Worm (Caenorhabditis elegans): Measurements from ENCODE around the gene M01B2.10.
"Not testable (repeated sequence)": the region's sequence is repeated elsewhere in the genome, so short reads cannot be mapped to it uniquely, and the experiment has no call there.

M01B2.10 gene

DNA sequence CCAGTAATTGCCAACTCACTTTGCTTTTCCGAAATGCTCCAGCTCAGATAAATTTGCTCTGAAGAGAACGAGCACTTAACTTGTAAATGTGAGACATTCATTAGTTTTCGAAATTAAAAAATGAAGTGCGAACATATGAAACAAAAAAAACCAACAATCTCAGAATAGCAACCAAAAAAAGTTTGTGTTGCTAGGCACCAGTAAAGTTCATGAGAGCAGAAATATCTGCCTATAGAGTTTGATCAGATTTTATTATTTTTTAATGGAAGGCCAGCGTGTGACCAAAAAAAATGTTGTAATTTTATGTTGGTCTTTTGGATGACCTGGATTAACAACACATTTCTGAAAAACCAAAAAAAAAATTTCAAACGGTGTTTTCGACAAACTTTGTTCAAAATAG, 1.9 kb upstream of the M01B2.10 start, which contains the start of gene M01B2.12:
M01B2.12 (minus strand) TSS at position 101 of the 400 bp plus-strand sequence.
- TF ChIP-seq Y105C5A.15 (GFP tag; IDR thresholded peaks at IDR 0.05) (no peak), zip-2 (tag; optimal IDR thresholded peaks at IDR 0.05) (no peak), F49E8.2 (tag; optimal IDR thresholded peaks at IDR 0.05; ENCODE audit: borderline replicate concordance) (no peak), unc-39 (tag; optimal IDR thresholded peaks at IDR 0.05) (no peak), lir-3 (tag; optimal IDR thresholded peaks at IDR 0.05) (no peak), Y5F2A.4 (GFP tag; optimal IDR thresholded peaks at IDR 0.05) (no peak), lim-7 (GFP tag; IDR thresholded peaks at IDR 0.05) (no peak), mxl-2 (GFP tag; conservative IDR thresholded peaks at IDR 0.05) (no peak)

- no peak for TF ChIP-seq duxl-1 (tag; optimal IDR thresholded peaks at IDR 0.05; ENCODE audit: poor library complexity)
- TF ChIP-seq egl-27 (tag; optimal IDR thresholded peaks at IDR 0.05), result no peak
These were observed 2.3 kb downstream of the M01B2.10 start, which contains the start of gene M01B2.8 for ce11 chrV:15259904-15260303. M01B2.8 (plus strand) TSS chrV:15260204.

- TF ChIP-seq mdt-29 (GFP tag; IDR thresholded peaks at IDR 0.05) (no peak), ceh-32 (tag; optimal IDR thresholded peaks at IDR 0.05; ENCODE audit: poor library complexity) (no peak), ctbp-1 (GFP tag; IDR thresholded peaks at IDR 0.05) (no peak), zfp-3 (GFP tag; conservative IDR thresholded peaks at IDR 0.05) (no peak), hlh-30 (tag; optimal IDR thresholded peaks at IDR 0.05; ENCODE audit: insufficient read depth) (no peak), D1046.2 (GFP tag; IDR thresholded peaks at IDR 0.05) (no peak), ceh-44 (GFP tag; IDR thresholded peaks at IDR 0.05) (no peak), ZK546.5 (tag; optimal IDR thresholded peaks at IDR 0.05) (no peak), mes-2 (tag; optimal IDR thresholded peaks at IDR 0.05; ENCODE audit: poor library complexity, severe bottlenecking) (no peak), unc-39 (tag; optimal IDR thresholded peaks at IDR 0.05) (no peak), ceh-62 (tag; optimal IDR thresholded peaks at IDR 0.05) (no peak), hif-1 (tag; optimal IDR thresholded peaks at IDR 0.05) (no peak), spr-3 (GFP tag; optimal IDR thresholded peaks at IDR 0.05) (no peak)
These were observed 3.2 kb downstream of the M01B2.10 start, which contains the start of gene srsx-37 for ce11 chrV:15259049-15259448. srsx-37 (minus strand) TSS chrV:15259149.

DNA sequence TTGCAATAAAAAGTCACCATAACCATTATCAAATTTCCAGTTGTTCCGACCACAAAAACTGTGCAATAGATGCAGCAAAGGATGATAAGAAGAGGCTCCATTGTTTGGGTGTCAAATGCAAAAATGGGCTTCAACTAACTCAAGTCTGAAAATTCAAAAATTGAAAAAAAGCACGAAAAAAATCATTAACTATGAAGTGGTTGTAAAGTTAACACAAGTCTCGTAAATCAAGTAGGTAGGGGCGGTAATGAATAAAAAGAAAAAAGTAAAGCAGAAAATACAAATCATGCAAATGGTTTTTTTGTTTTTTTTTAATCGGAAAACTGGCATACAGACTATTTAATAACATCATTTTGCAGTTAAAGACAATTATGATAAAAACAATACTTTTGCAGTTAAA, 5.6 kb downstream of the M01B2.10 start, which contains the start of gene srsx-39:
srsx-39 (minus strand) TSS at position 101 of the 400 bp plus-strand sequence.
- TF ChIP-seq sdz-12 (GFP tag; optimal IDR thresholded peaks at IDR 0.05); ZK337.2 (GFP tag; IDR thresholded peaks at IDR 0.05); T20F7.1 (GFP tag; optimal IDR thresholded peaks at IDR 0.05): not testable (repeated sequence)

DNA sequence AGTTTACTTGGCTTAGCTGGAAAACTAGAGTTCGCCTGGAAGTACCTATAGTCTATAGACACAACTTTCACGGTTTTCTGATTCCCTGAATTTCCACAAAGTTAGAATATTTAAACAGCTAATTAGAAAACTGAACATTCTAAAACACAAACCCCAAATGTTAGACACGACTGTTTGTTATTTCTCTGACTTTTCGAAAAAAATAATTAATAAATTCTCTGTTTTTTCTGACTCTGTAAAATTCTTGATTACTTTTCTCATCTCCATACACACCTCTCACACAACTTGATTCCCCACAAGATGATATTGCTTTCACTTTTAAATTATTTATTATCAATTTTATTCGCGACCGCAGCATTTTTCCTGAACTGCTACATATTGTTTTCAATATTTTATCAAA, 8.7 kb downstream of the M01B2.10 start, which contains the start of gene srbc-75:
srbc-75 (plus strand) TSS at position 301 of the 400 bp plus-strand sequence.
- TF ChIP-seq nhr-102 (tag; optimal IDR thresholded peaks at IDR 0.05) (no peak), mdt-29 (GFP tag; IDR thresholded peaks at IDR 0.05) (no peak), aha-1 (tag) (peak; percentile 54), lin-29 (GFP tag; IDR thresholded peaks at IDR 0.05) (no peak), lim-7 (GFP tag; IDR thresholded peaks at IDR 0.05) (no peak)

ce11 chrV:15252082-15252481, 10.2 kb downstream of the M01B2.10 start, which contains the start of gene srbc-76:
srbc-76 (plus strand) TSS chrV:15252382.
- TF ChIP-seq nhr-76 (tag; optimal IDR thresholded peaks at IDR 0.05), result no peak
- no peak for TF ChIP-seq aly-2 (tag; optimal IDR thresholded peaks at IDR 0.05)
- no peak for TF ChIP-seq R02D3.7 (tag; optimal IDR thresholded peaks at IDR 0.05)
- no peak for TF ChIP-seq egl-43 (GFP tag; IDR thresholded peaks at IDR 0.05)
- TF ChIP-seq hlh-30 (tag; optimal IDR thresholded peaks at IDR 0.05; ENCODE audit: insufficient read depth), result no peak
- TF ChIP-seq mep-1 (tag; optimal IDR thresholded peaks at IDR 0.05), result no peak
- TF ChIP-seq daf-16 (GFP tag; optimal IDR thresholded peaks at IDR 0.05), result no peak
- no peak for TF ChIP-seq daf-16 (tag; optimal IDR thresholded peaks at IDR 0.05)
- TF ChIP-seq nhr-77 (tag; optimal IDR thresholded peaks at IDR 0.05), result no peak
- no peak for TF ChIP-seq nhr-237 (tag; optimal IDR thresholded peaks at IDR 0.05)
- TF ChIP-seq lin-15B (tag; optimal IDR thresholded peaks at IDR 0.05), result no peak
- no peak for TF ChIP-seq nhr-11 (tag; optimal IDR thresholded peaks at IDR 0.05)
- TF ChIP-seq ces-1 (GFP tag; optimal IDR thresholded peaks at IDR 0.05), result no peak
- TF ChIP-seq saeg-2 (GFP tag; IDR thresholded peaks at IDR 0.05), result no peak
- no peak for TF ChIP-seq fos-1 (tag; optimal IDR thresholded peaks at IDR 0.05)
